Worm (Caenorhabditis elegans): ENCODE measurements around the gene srx-133.

- TF ChIP-seq lin-15B (tag; optimal IDR thresholded peaks at IDR 0.05) (no peak), nhr-10 (tag; optimal IDR thresholded peaks at IDR 0.05) (no peak), unc-39 (tag; optimal IDR thresholded peaks at IDR 0.05) (no peak), jun-1 (tag; optimal IDR thresholded peaks at IDR 0.05) (no peak), nhr-111 (GFP tag; optimal IDR thresholded peaks at IDR 0.05) (no peak), fos-1 (tag; optimal IDR thresholded peaks at IDR 0.05) (no peak), unc-62 (GFP tag; optimal IDR thresholded peaks at IDR 0.05 in 1 of 2) (no peak), unc-62 (tag; optimal IDR thresholded peaks at IDR 0.05) (no peak), zfp-2 (tag; optimal IDR thresholded peaks at IDR 0.05) (no peak)
Measured at ce11 chrV:13845136-13845535, 3.3 kb upstream of the srx-133 start, which contains the start of gene srx-131.
